Worm (Caenorhabditis elegans) whole organism, L3 larva: ENCODE results near the gene ver-3.

Experiments used
- R02D3.7 ChIP-seq: fragments of 150-350 bp; optimal IDR thresholded peaks from 2 replicates; lab custom pipeline; 2014; ENCODE audit warnings: missing biosample characterization, missing genetic modification characterization
- elt-2 ChIP-seq: sonication (generic microtip); optimal IDR thresholded peaks from 2 replicates; lab custom pipeline; 2016; ENCODE audit warnings: missing genetic modification reagents, mild to moderate bottlenecking, missing genetic modification characterization, missing compliant biosample characterization
- hmg-11 ChIP-seq: sonication (generic microtip); optimal IDR thresholded peaks from 2 replicates; lab custom pipeline; 2016; ENCODE audit warnings: missing genetic modification characterization, missing compliant biosample characterization
- mdl-1 ChIP-seq: fragments of 150-350 bp; optimal IDR thresholded peaks from 2 replicates; lab custom pipeline; 2014; ENCODE audit warnings: missing biosample characterization, missing genetic modification characterization
- nfya-1 ChIP-seq: sonication (generic microtip); optimal IDR thresholded peaks from 2 replicates; lab custom pipeline; 2017; ENCODE audit warnings: missing genetic modification characterization, mild to moderate bottlenecking, missing compliant biosample characterization, antibody characterized with exemption, moderate library complexity; ENCODE audit not compliant: insufficient read depth
- nhr-77 ChIP-seq: fragments of 150-350 bp; optimal IDR thresholded peaks from 2 replicates; lab custom pipeline; 2014; ENCODE audit warnings: missing biosample characterization, missing genetic modification characterization
- snpc-4 ChIP-seq: fragments of 150-350 bp; optimal IDR thresholded peaks from 2 replicates; lab custom pipeline; 2014; ENCODE audit warnings: missing biosample characterization, missing genetic modification characterization
- tbx-2 ChIP-seq: sonication (generic microtip); optimal IDR thresholded peaks from 2 replicates; lab custom pipeline; 2016; ENCODE audit warnings: mild to moderate bottlenecking, missing genetic modification characterization, missing compliant biosample characterization
- unc-39 ChIP-seq: sonication (generic microtip); optimal IDR thresholded peaks from 4 replicates; lab custom pipeline; 2017; ENCODE audit warnings: missing biosample characterization, missing genetic modification characterization
- zag-1 ChIP-seq: fragments of 150-350 bp; optimal IDR thresholded peaks from 2 replicates; lab custom pipeline; 2014; ENCODE audit warnings: missing biosample characterization, missing genetic modification characterization

DNA sequence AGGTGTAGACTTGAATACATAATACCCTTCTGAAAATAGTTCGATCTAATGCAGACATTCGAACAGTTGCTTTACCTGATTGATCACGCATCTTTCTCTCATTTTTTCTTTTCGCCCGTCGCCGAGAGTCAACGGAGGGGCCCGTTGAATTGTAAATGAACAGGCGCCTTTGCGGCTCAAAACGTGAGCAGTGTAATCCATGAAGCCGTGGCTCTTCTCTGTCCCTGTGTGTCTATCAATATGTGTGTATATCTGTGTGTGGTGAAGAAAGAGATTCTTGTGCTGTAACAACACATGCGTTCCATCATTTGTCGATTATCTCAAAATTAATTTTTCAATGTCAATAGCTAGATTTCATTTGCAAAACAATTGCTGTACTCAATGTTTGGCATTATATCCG lies 43.3 kb downstream of the ver-3 start:
- TF ChIP-seq mdl-1 (tag; lab: Kevin White, UChicago) (no peak), tbx-2 (tag; lab: Kevin White, UChicago) (no peak), nfya-1 (tag; lab: Kevin White, UChicago) (peak; percentile 23), R02D3.7 (no peak), nhr-77 (no peak), elt-2 (tag; lab: Kevin White, UChicago) (no peak), unc-39 (tag; lab: Kevin White, UChicago) (no peak), zag-1 (no peak), snpc-4 (no peak), hmg-11 (tag; lab: Kevin White, UChicago) (no peak)
